Fruit fly (Drosophila melanogaster) whole organism, embryonic: ENCODE measurements around the gene CG40160.
"Not testable (repeated sequence)": the region's sequence is repeated elsewhere in the genome, so short reads cannot be mapped to it uniquely, and the experiment has no call there.

Experiments used
- CG10274 ChIP-seq: fragments of 200-800 bp; sonication (Bioruptor generic); optimal IDR thresholded peaks from 3 replicates; lab custom pipeline; 2017; ENCODE audit warnings: missing biosample characterization, mild to moderate bottlenecking, missing genetic modification characterization
- CG2129 ChIP-seq: fragments of 200-800 bp; sonication (Bioruptor generic); IDR thresholded peaks from 2 replicates; pipeline ENCODE4 v1.3.6; 2022; ENCODE audit warnings: missing biosample characterization, missing genetic modification characterization; ENCODE audit not compliant: partially characterized antibody
- CG34376 ChIP-seq: fragments of 200-800 bp; sonication (Bioruptor generic); optimal IDR thresholded peaks from 2 replicates; lab custom pipeline; 2018; ENCODE audit warnings: missing biosample characterization, mild to moderate bottlenecking, missing genetic modification characterization
- Lpt ChIP-seq: fragments of >200 bp; optimal IDR thresholded peaks from 2 replicates; lab custom pipeline; 2018; ENCODE audit warnings: missing biosample characterization, missing genetic modification characterization
- ara ChIP-seq: fragments of 200-800 bp; sonication (Bioruptor generic); IDR thresholded peaks from 2 replicates; pipeline ENCODE4 v1.3.6; 2022; ENCODE audit warnings: missing biosample characterization, missing genetic modification characterization
- ato ChIP-seq: fragments of 200-800 bp; sonication (Bioruptor generic); IDR thresholded peaks from 2 replicates; pipeline ENCODE4 v1.3.6; 2022; ENCODE audit warnings: missing biosample characterization, missing genetic modification characterization; ENCODE audit not compliant: partially characterized antibody
- caup ChIP-seq: fragments of 200-800 bp; sonication (Bioruptor generic); optimal IDR thresholded peaks from 3 replicates; lab custom pipeline; 2017; ENCODE audit warnings: missing biosample characterization, mild to moderate bottlenecking, missing genetic modification characterization, moderate library complexity; ENCODE audit not compliant: severe bottlenecking
- zfh1 ChIP-seq: fragments of 200-800 bp; sonication (Bioruptor generic); IDR thresholded peaks from 3 replicates; pipeline ENCODE4 v1.3.6; 2022; ENCODE audit warnings: missing biosample characterization, missing genetic modification characterization

DNA sequence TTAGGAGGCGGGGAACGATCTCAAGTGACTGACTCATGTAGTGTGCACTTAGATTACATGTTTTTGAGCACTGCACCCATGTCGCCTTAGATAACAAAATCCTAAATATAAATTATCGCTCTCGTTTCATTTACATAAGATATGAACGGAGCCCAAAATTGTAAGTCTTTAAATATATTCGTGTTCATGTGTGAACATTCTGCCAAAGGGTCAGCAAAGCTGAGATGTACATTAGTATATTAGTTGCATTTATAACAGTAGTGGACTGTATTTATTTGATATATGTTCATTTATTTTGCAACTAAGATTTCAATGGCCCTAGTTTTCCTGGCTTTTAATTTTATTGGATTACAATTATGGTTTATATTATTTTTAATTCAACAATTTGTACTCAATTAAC, 19.5 kb downstream of the CG40160 start:
- TF ChIP-seq Lpt (GFP tag; lab: Kevin White, UChicago); ara (GFP tag; lab: Robert Waterston, UW); CG34376; CG2129 (GFP tag; lab: Robert Waterston, UW); zfh1; caup; CG10274; ato (GFP tag; lab: Robert Waterston, UW): not testable (repeated sequence)
